Fruit fly (Drosophila melanogaster) whole organism, larva: Measurements from ENCODE around the gene PNPase.

Experiments
- noc ChIP-seq: fragments of 200-800 bp; sonication (Bioruptor generic); optimal IDR thresholded peaks from 3 replicates; lab custom pipeline; 2019; ENCODE audit warnings: missing biosample characterization, mild to moderate bottlenecking, missing genetic modification characterization, moderate library complexity

Gene PNPase

dm6 chr3R:31393427-31393826, 11.8 kb downstream of the PNPase start, which contains the start of gene CG31204:
CG31204 (minus strand) TSS chr3R:31393527.
- TF ChIP-seq noc (tag; lab: Kevin White, UChicago), result no peak

- no peak for TF ChIP-seq noc (tag; lab: Kevin White, UChicago)
Observed at dm6 chr3R:31385820-31386330, 19.4 kb downstream of the PNPase start.

dm6 chr3R:31384108-31384507, 21.1 kb downstream of the PNPase start:
- TF ChIP-seq noc (tag; lab: Kevin White, UChicago), result peak; percentile 93

- TF ChIP-seq noc (tag; lab: Kevin White, UChicago), result no peak
Observed at dm6 chr3R:31381861-31382260, 23.4 kb downstream of the PNPase start, which contains the start of gene CG1607. CG1607 (plus strand) TSS chr3R:31382109.

dm6 chr3R:31381216-31381688, 24.0 kb downstream of the PNPase start:
- no peak for TF ChIP-seq noc (tag; lab: Kevin White, UChicago)

- no peak for TF ChIP-seq noc (tag; lab: Kevin White, UChicago)
Observed at dm6 chr3R:31380489-31380888, 24.8 kb downstream of the PNPase start.

dm6 chr3R:31372127-31372526, 33.1 kb downstream of the PNPase start, which contains the start of gene gskt:
gskt (plus strand) TSS chr3R:31372427.
- no peak for TF ChIP-seq noc (tag; lab: Kevin White, UChicago)

- no peak for TF ChIP-seq noc (tag; lab: Kevin White, UChicago)
Observed at dm6 chr3R:31370204-31370603, 35.0 kb downstream of the PNPase start.

- no peak for TF ChIP-seq noc (tag; lab: Kevin White, UChicago)
Observed at dm6 chr3R:31369054-31369453, 36.2 kb downstream of the PNPase start.

dm6 chr3R:31363615-31364014, 41.6 kb downstream of the PNPase start:
- no peak for TF ChIP-seq noc (tag; lab: Kevin White, UChicago)
